Worm (Caenorhabditis elegans): Measurements from ENCODE around the gene F44E5.17.

Gene F44E5.17

ce11 chrII:11759277-11759676 lies 10.9 kb upstream of the F44E5.17 start, which contains the start of the genes F44E5.4 and F44E5.5 (continued):
- peak; percentile 94 for TF ChIP-seq isw-1 (GFP tag; IDR thresholded peaks at IDR 0.05)
- TF ChIP-seq sox-4 (tag; optimal IDR thresholded peaks at IDR 0.05) = peak; percentile 84
- TF ChIP-seq elt-2 (tag; optimal IDR thresholded peaks at IDR 0.05) = peak; percentile 54
- peak; percentile 100 for TF ChIP-seq mab-9 (GFP tag; IDR thresholded peaks at IDR 0.05)
- peak; percentile 88 for TF ChIP-seq nhr-90 (tag; optimal IDR thresholded peaks at IDR 0.05; ENCODE audit: poor library complexity)
- peak; percentile 87 for TF ChIP-seq ceh-8 (GFP tag; optimal IDR thresholded peaks at IDR 0.05)
- TF ChIP-seq nhr-12 (tag; optimal IDR thresholded peaks at IDR 0.05) = peak; percentile 54
- TF ChIP-seq fkh-10 (GFP tag; optimal IDR thresholded peaks at IDR 0.05) = peak; percentile 61
- TF ChIP-seq ceh-82 (tag; optimal IDR thresholded peaks at IDR 0.05) = peak; percentile 65 to 81 (median 69)
- TF ChIP-seq skn-1 (tag; optimal IDR thresholded peaks at IDR 0.05) = peak; percentile 47
- peak; percentile 57 to 62 (median 62) for TF ChIP-seq dpl-1 (GFP tag; optimal IDR thresholded peaks at IDR 0.05)
- peak; percentile 77 for TF ChIP-seq ztf-4 (tag; optimal IDR thresholded peaks at IDR 0.05)
- peak; percentile 98 for TF ChIP-seq fkh-8 (tag; optimal IDR thresholded peaks at IDR 0.05)
- peak; percentile 99 for TF ChIP-seq unc-98 (GFP tag; IDR thresholded peaks at IDR 0.05)
- TF ChIP-seq egl-27 (tag; optimal IDR thresholded peaks at IDR 0.05) = peak in 1 of 2 experiments; percentile 25
- TF ChIP-seq nhr-28 (tag; optimal IDR thresholded peaks at IDR 0.05) = peak; percentile 42
- peak; percentile 86 for TF ChIP-seq C34B4.2 (tag; optimal IDR thresholded peaks at IDR 0.05)
- peak; percentile 36 for TF ChIP-seq C04F5.9 (tag; optimal IDR thresholded peaks at IDR 0.05)
- peak in 1 of 2 experiments; percentile 61 for TF ChIP-seq mdl-1 (tag; optimal IDR thresholded peaks at IDR 0.05)
- peak; percentile 39 for TF ChIP-seq aly-2 (tag; optimal IDR thresholded peaks at IDR 0.05)
- TF ChIP-seq lir-3 (tag; optimal IDR thresholded peaks at IDR 0.05; ENCODE audit: poor library complexity) = peak; percentile 64
- TF ChIP-seq hlh-17 (GFP tag; optimal IDR thresholded peaks at IDR 0.05; ENCODE audit: borderline replicate concordance) = peak; percentile 91
- TF ChIP-seq fos-1 (tag; optimal IDR thresholded peaks at IDR 0.05) = peak; percentile 63
- TF ChIP-seq unc-86 (tag; optimal IDR thresholded peaks at IDR 0.05) = peak; percentile 89
- peak; percentile 67 for TF ChIP-seq nhr-77 (tag; optimal IDR thresholded peaks at IDR 0.05)
- TF ChIP-seq elt-3 (tag; optimal IDR thresholded peaks at IDR 0.05) = peak in 2 of 6 experiments; percentile 63 to 86
- TF ChIP-seq nhr-19 (GFP tag; conservative IDR thresholded peaks at IDR 0.05) = peak; percentile 96
- peak; percentile 89 for TF ChIP-seq nhr-20 (tag; optimal IDR thresholded peaks at IDR 0.05)
- TF ChIP-seq nhr-47 (tag; optimal IDR thresholded peaks at IDR 0.05) = peak; percentile 96
- peak; percentile 88 for TF ChIP-seq rnt-1 (tag; optimal IDR thresholded peaks at IDR 0.05)
- TF ChIP-seq unc-130 (tag; optimal IDR thresholded peaks at IDR 0.05) = peak; percentile 38
- TF ChIP-seq dsc-1 (tag; optimal IDR thresholded peaks at IDR 0.05) = peak; percentile 91
- TF ChIP-seq nhr-71 (tag; optimal IDR thresholded peaks at IDR 0.05) = peak; percentile 97
- peak; percentile 27 for TF ChIP-seq nhr-76 (tag; optimal IDR thresholded peaks at IDR 0.05)
- TF ChIP-seq snpc-4 (tag; optimal IDR thresholded peaks at IDR 0.05) = peak; percentile 32
- peak; percentile 95 for TF ChIP-seq swsn-7 (tag; optimal IDR thresholded peaks at IDR 0.05)
- peak; percentile 90 for TF ChIP-seq jun-1 (tag; optimal IDR thresholded peaks at IDR 0.05)
- peak; percentile 94 for TF ChIP-seq grh-1 (GFP tag; IDR thresholded peaks at IDR 0.05)
- peak; percentile 75 for TF ChIP-seq ceh-63 (GFP tag; optimal IDR thresholded peaks at IDR 0.05)
- peak; percentile 76 for TF ChIP-seq aha-1 (tag; optimal IDR thresholded peaks at IDR 0.05)
- TF ChIP-seq tbx-2 (tag; optimal IDR thresholded peaks at IDR 0.05) = peak; percentile 84
- TF ChIP-seq lin-14 (GFP tag; optimal IDR thresholded peaks at IDR 0.05) = peak; percentile 94

- peak; percentile 44 for TF ChIP-seq nhr-20 (tag; optimal IDR thresholded peaks at IDR 0.05)
- peak; percentile 35 for TF ChIP-seq swsn-7 (tag; optimal IDR thresholded peaks at IDR 0.05)
- TF ChIP-seq lin-35 (GFP tag; optimal IDR thresholded peaks at IDR 0.05) = peak; percentile 31 to 47
- no peak for TF ChIP-seq C04F5.9 (tag; optimal IDR thresholded peaks at IDR 0.05)
- TF ChIP-seq nhr-28 (tag; optimal IDR thresholded peaks at IDR 0.05) = no peak
- no peak for TF ChIP-seq sptf-1 (tag; optimal IDR thresholded peaks at IDR 0.05)
- no peak for TF ChIP-seq pag-3 (tag; optimal IDR thresholded peaks at IDR 0.05; ENCODE audit: borderline replicate concordance, insufficient read depth)
- TF ChIP-seq nhr-77 (tag; optimal IDR thresholded peaks at IDR 0.05) = no peak
- peak; percentile 84 for TF ChIP-seq mab-9 (GFP tag; IDR thresholded peaks at IDR 0.05)
- TF ChIP-seq mef-2 (tag; optimal IDR thresholded peaks at IDR 0.05) = peak; percentile 46
- peak; percentile 98 for TF ChIP-seq ama-1 (optimal IDR thresholded peaks at IDR 0.05)
- peak; percentile 33 for TF ChIP-seq dsc-1 (tag; optimal IDR thresholded peaks at IDR 0.05)
- TF ChIP-seq aly-2 (tag; optimal IDR thresholded peaks at IDR 0.05) = peak; percentile 100
- TF ChIP-seq hpl-2 (GFP tag; optimal IDR thresholded peaks at IDR 0.05) = no peak
- TF ChIP-seq hlh-17 (GFP tag; optimal IDR thresholded peaks at IDR 0.05; ENCODE audit: borderline replicate concordance) = no peak
- TF ChIP-seq lir-3 (tag; optimal IDR thresholded peaks at IDR 0.05; ENCODE audit: poor library complexity) = no peak
- no peak; the same call in 1 of the 2 replicates for TF ChIP-seq grh-1 (GFP tag; IDR thresholded peaks at IDR 0.05)
- TF ChIP-seq egl-13 (tag; optimal IDR thresholded peaks at IDR 0.05) = peak; percentile 47
- TF ChIP-seq nhr-85 (tag) = peak; percentile 77
- TF ChIP-seq mep-1 (tag; optimal IDR thresholded peaks at IDR 0.05) = peak; percentile 98
Observed at ce11 chrII:11756684-11757107, 8.3 kb upstream of the F44E5.17 start.

All from whole organism, L1 larva.